Worm (Caenorhabditis elegans) whole organism, young adult: ENCODE measurements around the gene ceh-63.

Experiments
- F22D6.2 ChIP-seq: sonication (generic microtip); optimal IDR thresholded peaks from 2 replicates; lab custom pipeline; 2016; ENCODE audit warnings: mild to moderate bottlenecking, missing genetic modification characterization, missing compliant biosample characterization
- F33H1.4 ChIP-seq: fragments of 200-800 bp; sonication (Bioruptor generic); IDR thresholded peaks from 2 replicates; pipeline ENCODE4 v1.3.6; 2022; ENCODE audit warnings: missing genetic modification reagents, missing genetic modification characterization, missing compliant biosample characterization
- K12H6.12 ChIP-seq: fragments of 200-800 bp; sonication (Bioruptor generic); optimal IDR thresholded peaks from 2 replicates; lab custom pipeline; 2018; ENCODE audit warnings: mild to moderate bottlenecking, missing genetic modification characterization, missing compliant biosample characterization
- T07F8.4 ChIP-seq: sonication (generic microtip); optimal IDR thresholded peaks from 2 replicates; lab custom pipeline; 2016; ENCODE audit warnings: mild to moderate bottlenecking, missing genetic modification characterization, moderate library complexity, missing compliant biosample characterization
- T26A5.8 ChIP-seq: sonication (generic microtip); optimal IDR thresholded peaks from 2 replicates; lab custom pipeline; 2016; ENCODE audit warnings: missing genetic modification characterization, missing compliant biosample characterization
- Y67H2A.10 ChIP-seq: fragments of 200-800 bp; sonication (Bioruptor generic); conservative IDR thresholded peaks from 2 replicates; pipeline ENCODE4 v1.3.6; 2022; ENCODE audit warnings: missing genetic modification reagents, missing genetic modification characterization, missing compliant biosample characterization
- Y79H2A.3 ChIP-seq: fragments of 200-800 bp; sonication (Bioruptor generic); conservative IDR thresholded peaks from 2 replicates; pipeline ENCODE4 v1.3.6; 2022; ENCODE audit warnings: missing genetic modification reagents, missing genetic modification characterization, missing compliant biosample characterization
- Y95B8A.8 ChIP-seq: fragments of 200-800 bp; sonication (Bioruptor generic); IDR thresholded peaks from 2 replicates; pipeline ENCODE4 v1.3.6; 2022; ENCODE audit warnings: missing genetic modification reagents, missing genetic modification characterization, missing compliant biosample characterization
- aptf-2 ChIP-seq: fragments of 200-800 bp; sonication (Bioruptor generic); conservative IDR thresholded peaks from 2 replicates; pipeline ENCODE4 v1.3.6; 2022; ENCODE audit warnings: missing genetic modification reagents, missing genetic modification characterization, missing compliant biosample characterization
- aptf-3 ChIP-seq: fragments of 200-800 bp; sonication (Bioruptor generic); IDR thresholded peaks from 2 replicates; pipeline ENCODE4 v1.3.6; 2022; ENCODE audit warnings: missing genetic modification characterization, missing compliant biosample characterization
- atf-7 ChIP-seq: sonication (generic microtip); optimal IDR thresholded peaks from 2 replicates; lab custom pipeline; 2017; ENCODE audit warnings: mild to moderate bottlenecking, missing genetic modification characterization, missing compliant biosample characterization
- athp-1 ChIP-seq: sonication (generic microtip); optimal IDR thresholded peaks from 2 replicates; lab custom pipeline; 2017; ENCODE audit warnings: mild to moderate bottlenecking, missing genetic modification characterization, missing compliant biosample characterization
- bed-2 ChIP-seq: fragments of 200-800 bp; sonication (Bioruptor generic); IDR thresholded peaks from 2 replicates; pipeline ENCODE4 v1.3.6; 2022; ENCODE audit warnings: missing genetic modification reagents, missing genetic modification characterization, missing compliant biosample characterization
- ccch-3 ChIP-seq: fragments of 200-800 bp; sonication (Bioruptor generic); optimal IDR thresholded peaks from 2 replicates; lab custom pipeline; 2018; ENCODE audit warnings: mild to moderate bottlenecking, missing genetic modification characterization, missing compliant biosample characterization
- cebp-2 ChIP-seq: fragments of 200-800 bp; sonication (Bioruptor generic); IDR thresholded peaks from 2 replicates; pipeline ENCODE4 v1.3.6; 2022; ENCODE audit warnings: missing genetic modification characterization, missing compliant biosample characterization
- ceh-27 ChIP-seq: fragments of 200-800 bp; sonication (Bioruptor generic); optimal IDR thresholded peaks from 2 replicates; lab custom pipeline; 2018; ENCODE audit warnings: mild to moderate bottlenecking, missing genetic modification characterization, moderate library complexity, missing compliant biosample characterization
- ceh-40 ChIP-seq: fragments of 200-800 bp; sonication (Bioruptor generic); IDR thresholded peaks from 2 replicates; pipeline ENCODE4 v1.3.6; 2022; ENCODE audit warnings: missing genetic modification characterization, missing compliant biosample characterization
- ceh-58 ChIP-seq: fragments of 200-800 bp; sonication (Bioruptor generic); IDR thresholded peaks from 2 replicates; pipeline ENCODE4 v1.3.6; 2022; ENCODE audit warnings: missing genetic modification characterization, missing compliant biosample characterization
- egrh-3 ChIP-seq: fragments of 200-800 bp; sonication (Bioruptor generic); IDR thresholded peaks from 2 replicates; pipeline ENCODE4 v1.3.6; 2022; ENCODE audit warnings: missing genetic modification reagents, missing genetic modification characterization, missing compliant biosample characterization
- hmg-20 ChIP-seq: fragments of 200-800 bp; sonication (Bioruptor generic); IDR thresholded peaks from 2 replicates; pipeline ENCODE4 v1.3.6; 2022; ENCODE audit warnings: missing genetic modification reagents, missing genetic modification characterization, missing compliant biosample characterization
- lin-40 ChIP-seq: sonication (generic microtip); optimal IDR thresholded peaks from 2 replicates; lab custom pipeline; 2016; ENCODE audit warnings: missing genetic modification characterization, mild to moderate bottlenecking, missing compliant biosample characterization, missing genotype, missing genetic modification reagents
- lin-54 ChIP-seq: fragments of 200-800 bp; sonication (Bioruptor generic); optimal IDR thresholded peaks from 2 replicates; lab custom pipeline; 2018; ENCODE audit warnings: mild to moderate bottlenecking, missing genetic modification characterization, missing compliant biosample characterization
- lsl-1 ChIP-seq: fragments of 200-800 bp; sonication (Bioruptor generic); optimal IDR thresholded peaks from 2 replicates; lab custom pipeline; 2018; ENCODE audit warnings: mild to moderate bottlenecking, missing genetic modification characterization, moderate library complexity, missing compliant biosample characterization
- madf-3 ChIP-seq: fragments of 200-800 bp; sonication (Bioruptor generic); IDR thresholded peaks from 2 replicates; pipeline ENCODE4 v1.3.6; 2022; ENCODE audit warnings: missing genetic modification reagents, missing genetic modification characterization, missing compliant biosample characterization
- nfya-2 ChIP-seq: fragments of 200-800 bp; sonication (Bioruptor generic); IDR thresholded peaks from 2 replicates; pipeline ENCODE4 v1.3.6; 2022; ENCODE audit warnings: missing genetic modification reagents, missing genetic modification characterization, missing compliant biosample characterization
- nhr-179 ChIP-seq: sonication (generic microtip); optimal IDR thresholded peaks from 2 replicates; lab custom pipeline; 2016; ENCODE audit warnings: mild to moderate bottlenecking, missing genetic modification characterization, missing compliant biosample characterization
- nhr-27 ChIP-seq: fragments of 200-800 bp; sonication (Bioruptor generic); optimal IDR thresholded peaks from 2 replicates; lab custom pipeline; 2018; ENCODE audit warnings: mild to moderate bottlenecking, missing genetic modification characterization, moderate library complexity, missing compliant biosample characterization
- nhr-80 ChIP-seq: sonication (generic microtip); optimal IDR thresholded peaks from 2 replicates; lab custom pipeline; 2016; ENCODE audit warnings: missing genetic modification characterization, missing compliant biosample characterization
- nhr-90 ChIP-seq: sonication (generic microtip); optimal IDR thresholded peaks from 2 replicates; lab custom pipeline; 2016; ENCODE audit warnings: missing genotype, mild to moderate bottlenecking, missing genetic modification characterization, missing compliant biosample characterization
- rcor-1 ChIP-seq: fragments of 200-800 bp; sonication (Bioruptor generic); IDR thresholded peaks from 2 replicates; pipeline ENCODE4 v1.3.6; 2022; ENCODE audit warnings: missing genetic modification reagents, missing genetic modification characterization, missing compliant biosample characterization
- repo-1 ChIP-seq: sonication (generic microtip); optimal IDR thresholded peaks from 2 replicates; lab custom pipeline; 2017; ENCODE audit warnings: mild to moderate bottlenecking, missing genetic modification characterization, missing compliant biosample characterization
- sdz-38 ChIP-seq: sonication (generic microtip); optimal IDR thresholded peaks from 2 replicates; lab custom pipeline; 2016; ENCODE audit warnings: missing genotype, missing genetic modification characterization, missing compliant biosample characterization
- sea-2 ChIP-seq: fragments of 200-800 bp; sonication (Bioruptor generic); IDR thresholded peaks from 2 replicates; pipeline ENCODE4 v1.3.6; 2022; ENCODE audit warnings: missing genetic modification characterization, missing compliant biosample characterization
- snpc-1.1 ChIP-seq: sonication (generic microtip); optimal IDR thresholded peaks from 2 replicates; lab custom pipeline; 2017; ENCODE audit warnings: missing genetic modification characterization, mild to moderate bottlenecking, missing compliant biosample characterization, antibody characterized with exemption, moderate library complexity, missing genotype, missing genetic modification reagents; ENCODE audit not compliant: insufficient read depth
- tbx-9 ChIP-seq: sonication (generic microtip); optimal IDR thresholded peaks from 2 replicates; lab custom pipeline; 2016; ENCODE audit warnings: borderline replicate concordance, missing genetic modification characterization, inconsistent platforms, missing compliant biosample characterization
- unc-130 ChIP-seq: sonication (generic microtip); optimal IDR thresholded peaks from 2 replicates; lab custom pipeline; 2016; ENCODE audit warnings: missing genetic modification reagents, missing genetic modification characterization, missing compliant biosample characterization
- zfh-2 ChIP-seq: fragments of 200-800 bp; sonication (Bioruptor generic); conservative IDR thresholded peaks from 2 replicates; pipeline ENCODE4 v1.3.6; 2022; ENCODE audit warnings: missing genetic modification reagents, missing genetic modification characterization, missing compliant biosample characterization
- ztf-22 ChIP-seq: fragments of 200-800 bp; sonication (Bioruptor generic); optimal IDR thresholded peaks from 2 replicates; lab custom pipeline; 2018; ENCODE audit warnings: mild to moderate bottlenecking, missing genetic modification characterization, moderate library complexity, missing compliant biosample characterization
- ztf-26 ChIP-seq: sonication (generic microtip); optimal IDR thresholded peaks from 2 replicates; lab custom pipeline; 2017; ENCODE audit warnings: missing genetic modification characterization, missing compliant biosample characterization
- ztf-28 ChIP-seq: fragments of 200-800 bp; sonication (Bioruptor generic); IDR thresholded peaks from 2 replicates; pipeline ENCODE4 v1.3.6; 2022; ENCODE audit warnings: missing genetic modification reagents, missing genetic modification characterization, missing compliant biosample characterization

Gene ceh-63

ce11 chrX:3689155-3689719 is 15.4 kb upstream of the ceh-63 start, which contains the start of gene tag-278 (continued):
- TF ChIP-seq T26A5.8, result no peak

ce11 chrX:3686420-3686819 is 12.6 kb upstream of the ceh-63 start:
- TF ChIP-seq unc-130 (GFP tag; lab: Kevin White, UChicago), result no peak
- TF ChIP-seq ceh-58 (GFP tag; lab: Robert Waterston, UW), result no peak
- no peak for TF ChIP-seq tbx-9 (tag; lab: Kevin White, UChicago)
- no peak for TF ChIP-seq Y67H2A.10
- no peak for TF ChIP-seq nhr-80 (tag; lab: Kevin White, UChicago)
- no peak for TF ChIP-seq egrh-3 (GFP tag; lab: Robert Waterston, UW)

ce11 chrX:3683060-3683459 is 9.2 kb upstream of the ceh-63 start:
- no peak for TF ChIP-seq rcor-1 (GFP tag; lab: Robert Waterston, UW)
- TF ChIP-seq ztf-28, result no peak
- no peak for TF ChIP-seq ceh-27 (GFP tag; lab: Kevin White, UChicago)
- no peak for TF ChIP-seq nfya-2
- no peak for TF ChIP-seq sdz-38 (tag; lab: Kevin White, UChicago)
- TF ChIP-seq nhr-90 (tag; lab: Kevin White, UChicago), result no peak
- no peak for TF ChIP-seq madf-3 (GFP tag; lab: Robert Waterston, UW)

- no peak for TF ChIP-seq nhr-27
- TF ChIP-seq repo-1 (tag; lab: Kevin White, UChicago), result no peak
- TF ChIP-seq nhr-179 (tag; lab: Kevin White, UChicago), result no peak
- TF ChIP-seq T07F8.4 (tag; lab: Kevin White, UChicago), result no peak
- no peak for TF ChIP-seq egrh-3 (GFP tag; lab: Robert Waterston, UW)
- TF ChIP-seq ccch-3 (GFP tag; lab: Kevin White, UChicago), result no peak
- no peak for TF ChIP-seq nhr-80 (tag; lab: Kevin White, UChicago)
- TF ChIP-seq ztf-22 (GFP tag; lab: Kevin White, UChicago), result no peak
- no peak for TF ChIP-seq lin-40 (tag; lab: Kevin White, UChicago)
- TF ChIP-seq snpc-1.1 (tag; lab: Kevin White, UChicago), result no peak
Measured at ce11 chrX:3680544-3681214, 6.8 kb upstream of the ceh-63 start, which contains the start of gene tsp-17. TSS of gene tsp-17 (plus strand) at chrX:3681164.

ce11 chrX:3678507-3679175 is 4.8 kb upstream of the ceh-63 start, which contains the start of gene tag-52:
TSS of gene tag-52 (minus strand) at chrX:3678557.
- no peak for TF ChIP-seq athp-1 (tag; lab: Kevin White, UChicago)
- peak; percentile 57 for TF ChIP-seq K12H6.12 (tag; lab: Kevin White, UChicago)
- no peak for TF ChIP-seq aptf-2 (GFP tag; lab: Robert Waterston, UW)
- TF ChIP-seq aptf-3 (GFP tag; lab: Robert Waterston, UW), result no peak
- TF ChIP-seq nhr-80 (tag; lab: Kevin White, UChicago), result peak; percentile 54
- TF ChIP-seq ztf-26 (tag; lab: Kevin White, UChicago), result peak; percentile 21
- no peak for TF ChIP-seq F33H1.4 (GFP tag; lab: Robert Waterston, UW)
- peak; percentile 66 for TF ChIP-seq zfh-2 (GFP tag; lab: Robert Waterston, UW)
- TF ChIP-seq Y67H2A.10, result no peak
- TF ChIP-seq bed-2 (GFP tag; lab: Robert Waterston, UW), result no peak
- TF ChIP-seq cebp-2 (GFP tag; lab: Robert Waterston, UW), result no peak
- no peak for TF ChIP-seq hmg-20 (GFP tag; lab: Robert Waterston, UW)
- TF ChIP-seq Y95B8A.8 (GFP tag; lab: Robert Waterston, UW), result no peak
- TF ChIP-seq F22D6.2, result no peak
- TF ChIP-seq ceh-40 (GFP tag; lab: Robert Waterston, UW), result no peak
- peak; percentile 8 for TF ChIP-seq atf-7 (tag; lab: Kevin White, UChicago)
- TF ChIP-seq ztf-22 (GFP tag; lab: Kevin White, UChicago), result no peak
- TF ChIP-seq lsl-1, result no peak
- TF ChIP-seq Y79H2A.3 (GFP tag; lab: Robert Waterston, UW), result no peak
- TF ChIP-seq ztf-28, result no peak
- peak; percentile 24 for TF ChIP-seq lin-54
- no peak for TF ChIP-seq sea-2
